Worm (Caenorhabditis elegans): ENCODE data around the gene B0496.11.
A peak's percentile ranks its signal among the peaks of the same experiment; 100 is the strongest.

The B0496.11 gene

DNA sequence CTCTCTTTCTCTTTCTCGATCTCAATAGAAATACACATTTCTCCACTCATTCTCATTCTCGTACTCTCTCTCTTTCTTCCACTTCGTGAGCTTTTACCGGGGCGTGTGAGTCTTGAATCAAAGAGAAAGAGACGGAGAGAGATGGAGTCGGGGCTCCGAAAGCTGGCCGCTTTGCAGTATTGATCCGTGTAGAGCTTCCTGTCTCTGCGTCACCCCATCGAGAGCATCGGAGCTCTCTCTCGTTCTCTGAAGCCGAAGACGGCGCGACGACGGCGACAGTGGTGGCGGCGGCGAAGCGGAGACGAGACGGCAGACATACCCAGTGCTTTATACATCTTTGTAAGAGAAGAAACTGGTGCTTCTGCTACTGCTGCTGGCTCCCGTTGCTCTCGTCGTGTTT is 31.7 kb downstream of the B0496.11 start (continued):
- no peak for TF ChIP-seq hlh-4 (tag; optimal IDR thresholded peaks at IDR 0.05)
- peak; percentile 67 for TF ChIP-seq mef-2 (tag; optimal IDR thresholded peaks at IDR 0.05)
- TF ChIP-seq lin-15B (tag; optimal IDR thresholded peaks at IDR 0.05) = no peak
- TF ChIP-seq unc-30 (tag; optimal IDR thresholded peaks at IDR 0.05) = no peak
- TF ChIP-seq fkh-4 (tag; optimal IDR thresholded peaks at IDR 0.05; ENCODE audit: borderline replicate concordance) = no peak
- TF ChIP-seq efl-3 (GFP tag; optimal IDR thresholded peaks at IDR 0.05) = no peak
- TF ChIP-seq aly-2 (tag; optimal IDR thresholded peaks at IDR 0.05) = no peak
- TF ChIP-seq ceh-88 (GFP tag; IDR thresholded peaks at IDR 0.05) = no peak
- TF ChIP-seq elt-2 (tag; optimal IDR thresholded peaks at IDR 0.05) = no peak
- TF ChIP-seq tlp-1 (tag; optimal IDR thresholded peaks at IDR 0.05) = no peak
- no peak for TF ChIP-seq grh-1 (GFP tag; IDR thresholded peaks at IDR 0.05)
- no peak for TF ChIP-seq nhr-90 (tag; optimal IDR thresholded peaks at IDR 0.05; ENCODE audit: poor library complexity)
- TF ChIP-seq mab-9 (GFP tag; IDR thresholded peaks at IDR 0.05) = 0 out of 2 replicates have a peak, but pooled peaks have one; percentile 18
- TF ChIP-seq ceh-8 (GFP tag; optimal IDR thresholded peaks at IDR 0.05) = no peak

DNA sequence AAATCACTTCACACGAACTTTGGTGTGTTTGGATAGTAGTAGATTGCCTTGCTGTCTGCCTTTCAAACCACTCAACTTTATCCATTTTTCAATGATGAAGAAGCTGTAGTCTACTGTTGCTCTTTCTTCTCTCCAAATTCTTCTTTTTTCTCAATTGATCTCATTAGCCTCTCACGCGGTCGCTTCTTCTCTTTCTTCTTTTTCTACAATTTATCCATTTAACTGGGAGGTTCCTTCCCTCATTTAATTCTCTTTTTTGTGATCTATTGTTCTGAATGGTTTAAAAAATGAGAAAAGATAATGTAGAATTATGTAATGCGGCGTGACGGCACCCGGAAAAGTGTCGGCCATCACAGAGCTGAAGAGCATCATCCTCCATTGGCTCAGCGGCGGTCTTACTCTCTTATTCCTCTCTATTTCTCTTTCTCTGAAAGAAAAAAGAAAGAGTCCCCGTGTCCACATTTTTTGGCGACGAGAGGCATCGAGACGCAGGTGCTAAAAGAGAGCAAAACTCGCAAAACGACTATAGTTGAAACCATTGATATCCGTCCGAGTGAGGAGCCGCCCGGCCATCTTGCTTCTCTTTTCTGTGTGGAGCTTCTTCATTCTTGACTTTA is 33.1 kb downstream of the B0496.11 start:
- no peak for TF ChIP-seq elt-2 (tag; optimal IDR thresholded peaks at IDR 0.05)
- TF ChIP-seq mep-1 (tag; optimal IDR thresholded peaks at IDR 0.05) = no peak
- peak; percentile 24 for TF ChIP-seq nhr-20 (tag; optimal IDR thresholded peaks at IDR 0.05)
- TF ChIP-seq lin-14 (GFP tag; optimal IDR thresholded peaks at IDR 0.05) = peak; percentile 81
- TF ChIP-seq sptf-1 (tag; optimal IDR thresholded peaks at IDR 0.05) = no peak
- no peak for TF ChIP-seq nhr-76 (tag; optimal IDR thresholded peaks at IDR 0.05)
- no peak for TF ChIP-seq mab-9 (GFP tag; IDR thresholded peaks at IDR 0.05)
- no peak for TF ChIP-seq grh-1 (GFP tag; IDR thresholded peaks at IDR 0.05)
- peak; percentile 40 for TF ChIP-seq unc-86 (tag; optimal IDR thresholded peaks at IDR 0.05)
- TF ChIP-seq unc-130 (tag; optimal IDR thresholded peaks at IDR 0.05) = peak; percentile 31
- no peak for TF ChIP-seq alr-1 (tag; optimal IDR thresholded peaks at IDR 0.05; ENCODE audit: borderline replicate concordance)
- TF ChIP-seq unc-62 (GFP tag; optimal IDR thresholded peaks at IDR 0.05) = no peak
- TF ChIP-seq rnt-1 (tag; optimal IDR thresholded peaks at IDR 0.05) = peak; percentile 35
- TF ChIP-seq ceh-90 (tag; optimal IDR thresholded peaks at IDR 0.05) = no peak
- no peak for TF ChIP-seq efl-1 (optimal IDR thresholded peaks at IDR 0.05)
- no peak for TF ChIP-seq efl-1 (GFP tag; optimal IDR thresholded peaks at IDR 0.05 in 1 of 2)
- no peak for TF ChIP-seq isw-1 (GFP tag; IDR thresholded peaks at IDR 0.05)
- no peak for TF ChIP-seq egl-27 (tag; optimal IDR thresholded peaks at IDR 0.05)
- TF ChIP-seq jun-1 (tag; optimal IDR thresholded peaks at IDR 0.05) = no peak
- peak; percentile 20 for TF ChIP-seq snu-23 (GFP tag; optimal IDR thresholded peaks at IDR 0.05)
- peak; percentile 58 for TF ChIP-seq fkh-10 (GFP tag; optimal IDR thresholded peaks at IDR 0.05)
- TF ChIP-seq lin-15B (tag; optimal IDR thresholded peaks at IDR 0.05) = no peak
- TF ChIP-seq fos-1 (tag; optimal IDR thresholded peaks at IDR 0.05) = no peak
- TF ChIP-seq skn-1 (tag; optimal IDR thresholded peaks at IDR 0.05) = peak; percentile 33
- TF ChIP-seq ceh-82 (tag; optimal IDR thresholded peaks at IDR 0.05) = peak in 1 of 3 experiments; percentile 39
- peak in 1 of 2 experiments; percentile 14 for TF ChIP-seq lsy-2 (tag; optimal IDR thresholded peaks at IDR 0.05)
- peak; percentile 14 for TF ChIP-seq swsn-7 (tag; optimal IDR thresholded peaks at IDR 0.05)
- TF ChIP-seq dsc-1 (tag; optimal IDR thresholded peaks at IDR 0.05) = peak; percentile 39
- peak; percentile 45 for TF ChIP-seq nhr-71 (tag; optimal IDR thresholded peaks at IDR 0.05)
- TF ChIP-seq ztf-11 (tag; optimal IDR thresholded peaks at IDR 0.05) = no peak
- no peak for TF ChIP-seq sup-37 (GFP tag; optimal IDR thresholded peaks at IDR 0.05)
- no peak for TF ChIP-seq zag-1 (tag; optimal IDR thresholded peaks at IDR 0.05)
